Worm (Caenorhabditis elegans): Measurements from ENCODE around the gene C31B8.12.

The C31B8.12 gene

ce11 chrV:2934075-2934474, 6.6 kb upstream of the C31B8.12 start, which contains the start of gene srh-247:
srh-247 (minus strand) TSS chrV:2934175.
- TF ChIP-seq ztf-25 (GFP tag; IDR thresholded peaks at IDR 0.05) (no peak), F23B12.7 (tag; optimal IDR thresholded peaks at IDR 0.05; ENCODE audit: insufficient read depth) (no peak), lsl-1 (GFP tag; optimal IDR thresholded peaks at IDR 0.05) (no peak), tbx-9 (tag; optimal IDR thresholded peaks at IDR 0.05; ENCODE audit: borderline replicate concordance) (no peak), nfya-2 (GFP tag; IDR thresholded peaks at IDR 0.05) (no peak), xnd-1 (tag; optimal IDR thresholded peaks at IDR 0.05) (no peak), ztf-26 (tag; optimal IDR thresholded peaks at IDR 0.05) (no peak), tlf-1 (GFP tag; optimal IDR thresholded peaks at IDR 0.05) (no peak), ceh-27 (GFP tag; optimal IDR thresholded peaks at IDR 0.05) (no peak), hlh-12 (tag; optimal IDR thresholded peaks at IDR 0.05) (no peak), aptf-3 (GFP tag; IDR thresholded peaks at IDR 0.05) (no peak)

- no peak for TF ChIP-seq zfh-2 (GFP tag; conservative IDR thresholded peaks at IDR 0.05)
These were observed 3.8 kb upstream of the C31B8.12 start, which contains the start of gene C31B8.1 for ce11 chrV:2931252-2931651. C31B8.1 (plus strand) TSS chrV:2931552.

ce11 chrV:2929753-2930152, 2.3 kb upstream of the C31B8.12 start, which contains the start of gene C31B8.16:
C31B8.16 (plus strand) TSS chrV:2930053.
- TF ChIP-seq tlf-1 (GFP tag; optimal IDR thresholded peaks at IDR 0.05) (no peak), Y67H2A.10 (GFP tag; conservative IDR thresholded peaks at IDR 0.05) (no peak), F39B2.1 (GFP tag; IDR thresholded peaks at IDR 0.05) (no peak), snpc-3.4 (tag; optimal IDR thresholded peaks at IDR 0.05) (no peak), madf-10 (tag; optimal IDR thresholded peaks at IDR 0.05) (no peak), lin-26 (GFP tag; IDR thresholded peaks at IDR 0.05) (no peak), nfyb-1 (GFP tag; IDR thresholded peaks at IDR 0.05) (no peak), sptf-2 (GFP tag; optimal IDR thresholded peaks at IDR 0.05) (no peak), tbp1 (GFP tag; optimal IDR thresholded peaks at IDR 0.05) (no peak), T26A5.8 (tag; optimal IDR thresholded peaks at IDR 0.05) (no peak), zim-3 (tag; optimal IDR thresholded peaks at IDR 0.05) (no peak), pha-4 (tag; optimal IDR thresholded peaks at IDR 0.05) (no peak), mes-4 (tag; optimal IDR thresholded peaks at IDR 0.05) (no peak), nhr-90 (tag; optimal IDR thresholded peaks at IDR 0.05) (no peak), cebp-1 (GFP tag; IDR thresholded peaks at IDR 0.05) (no peak), cebp-1 (tag; optimal IDR thresholded peaks at IDR 0.05) (no peak), ztf-22 (GFP tag; optimal IDR thresholded peaks at IDR 0.05) (no peak)

ce11 chrV:2922594-2922993, 4.9 kb downstream of the C31B8.12 start, which contains the start of gene srh-38:
srh-38 (minus strand) TSS chrV:2922694.
- TF ChIP-seq rcor-1 (GFP tag; IDR thresholded peaks at IDR 0.05) (no peak), ztf-18 (tag; optimal IDR thresholded peaks at IDR 0.05) (no peak), chd-7 (tag; optimal IDR thresholded peaks at IDR 0.05) (no peak), ccch-3 (GFP tag; optimal IDR thresholded peaks at IDR 0.05) (no peak), hrde-1 (tag; optimal IDR thresholded peaks at IDR 0.05; ENCODE audit: borderline replicate concordance) (no peak), let-607 (tag; optimal IDR thresholded peaks at IDR 0.05) (no peak), K11D2.4 (GFP tag; IDR thresholded peaks at IDR 0.05) (no peak), cebp-1 (GFP tag; IDR thresholded peaks at IDR 0.05) (no peak), cebp-1 (tag; optimal IDR thresholded peaks at IDR 0.05) (no peak), tlf-1 (GFP tag; optimal IDR thresholded peaks at IDR 0.05) (no peak), cebp-2 (GFP tag; IDR thresholded peaks at IDR 0.05) (no peak), lsl-1 (GFP tag; optimal IDR thresholded peaks at IDR 0.05) (no peak), bed-2 (GFP tag; IDR thresholded peaks at IDR 0.05) (no peak), attf-5 (GFP tag; optimal IDR thresholded peaks at IDR 0.05) (no peak), mcd-1 (GFP tag; IDR thresholded peaks at IDR 0.05) (no peak), nhr-120 (GFP tag; IDR thresholded peaks at IDR 0.05) (no peak), hlh-12 (tag; optimal IDR thresholded peaks at IDR 0.05) (no peak)

Data from whole organism, young adult.